Worm (Caenorhabditis elegans) whole organism, L3 larva: ENCODE data around the gene Y56A3A.30.

Source experiments
- ceh-16 ChIP-seq: sonication (generic microtip); optimal IDR thresholded peaks from 2 replicates; lab custom pipeline; 2017; ENCODE audit warnings: missing biosample characterization, missing genetic modification characterization
- egl-27 ChIP-seq: sonication (generic microtip); optimal IDR thresholded peaks from 4 replicates; lab custom pipeline; 2017; ENCODE audit warnings: missing biosample characterization, missing genetic modification reagents, missing genetic modification characterization
- fkh-2 ChIP-seq: fragments of 150-350 bp; optimal IDR thresholded peaks from 2 replicates; lab custom pipeline; 2014; ENCODE audit warnings: missing biosample characterization, missing genetic modification reagents, missing genetic modification characterization
- nhr-12 ChIP-seq: fragments of 150-350 bp; optimal IDR thresholded peaks from 2 replicates; lab custom pipeline; 2014; ENCODE audit warnings: missing biosample characterization, missing genetic modification characterization
- nhr-76 ChIP-seq: fragments of 150-350 bp; sonication (generic microtip); optimal IDR thresholded peaks from 5 replicates; lab custom pipeline; 2014; ENCODE audit warnings: missing biosample characterization, missing genetic modification characterization
- pha-4 ChIP-seq: fragments of 150-350 bp; optimal IDR thresholded peaks from 2 replicates; lab custom pipeline; 2014; ENCODE audit warnings: missing biosample characterization, missing genetic modification reagents, missing genetic modification characterization
- sea-2 ChIP-seq: fragments of 150-350 bp; sonication (generic microtip); optimal IDR thresholded peaks from 4 replicates; lab custom pipeline; 2014; ENCODE audit warnings: missing biosample characterization, missing genetic modification reagents, missing genetic modification characterization
- skn-1 ChIP-seq: fragments of 150-350 bp; optimal IDR thresholded peaks from 2 replicates; lab custom pipeline; 2014; ENCODE audit warnings: missing biosample characterization, missing genetic modification characterization
- unc-39 ChIP-seq: sonication (generic microtip); optimal IDR thresholded peaks from 4 replicates; lab custom pipeline; 2017; ENCODE audit warnings: missing biosample characterization, missing genetic modification characterization
- unc-62 ChIP-seq: fragments of 150-350 bp; sonication (generic microtip); optimal IDR thresholded peaks from 4 replicates; lab custom pipeline; 2014; ENCODE audit warnings: missing biosample characterization, missing genetic modification reagents, missing genetic modification characterization
- ztf-11 ChIP-seq: fragments of 150-350 bp; optimal IDR thresholded peaks from 2 replicates; lab custom pipeline; 2014; ENCODE audit warnings: missing biosample characterization, missing genetic modification characterization
- ztf-4 ChIP-seq: fragments of 150-350 bp; optimal IDR thresholded peaks from 2 replicates; lab custom pipeline; 2014; ENCODE audit warnings: missing biosample characterization, missing genetic modification characterization

- TF ChIP-seq sea-2 (no peak), pha-4 (no peak), skn-1 (tag; lab: Kevin White, UChicago) (no peak), unc-62 (no peak), ceh-16 (tag; lab: Kevin White, UChicago) (no peak), ztf-11 (no peak), ztf-4 (tag; lab: Kevin White, UChicago) (no peak), fkh-2 (tag; lab: Kevin White, UChicago) (no peak), nhr-76 (tag; lab: Kevin White, UChicago) (no peak), egl-27 (tag; lab: Kevin White, UChicago) (no peak), unc-39 (no peak), nhr-12 (tag; lab: Kevin White, UChicago) (no peak)
Observed at ce11 chrIII:11982474-11982873, 3.6 kb upstream of the Y56A3A.30 start.
